Fruit fly (Drosophila melanogaster): ENCODE results near the gene Eip75B.
A peak's percentile ranks its signal among the peaks of the same experiment; 100 is the strongest.

dm6 chr3L:17904593-17904992 is 159.9 kb downstream of the Eip75B start:
- no peak for TF ChIP-seq cnc (optimal IDR thresholded peaks at IDR 0.05)
- TF ChIP-seq CG7101 (tag; optimal IDR thresholded peaks at IDR 0.05), result no peak
- TF ChIP-seq CG5204 (GFP tag; optimal IDR thresholded peaks at IDR 0.05), result no peak
- no peak for TF ChIP-seq Mnt (GFP tag; optimal IDR thresholded peaks at IDR 0.05)
- TF ChIP-seq CG12768 (GFP tag; optimal IDR thresholded peaks at IDR 0.05), result no peak
- no peak for TF ChIP-seq cic (GFP tag; optimal IDR thresholded peaks at IDR 0.05)
- TF ChIP-seq toe (GFP tag; optimal IDR thresholded peaks at IDR 0.05), result no peak
- TF ChIP-seq pad (GFP tag; optimal IDR thresholded peaks at IDR 0.05), result no peak
- no peak for TF ChIP-seq ovo (GFP tag; optimal IDR thresholded peaks at IDR 0.05)
- peak; percentile 27 for TF ChIP-seq Crg-1 (GFP tag; optimal IDR thresholded peaks at IDR 0.05)
- no peak for TF ChIP-seq kay (GFP tag; ENCODE audit: borderline replicate concordance)
- TF ChIP-seq CG33017 (tag; optimal IDR thresholded peaks at IDR 0.05), result no peak
- no peak for TF ChIP-seq CG1620 (GFP tag; optimal IDR thresholded peaks at IDR 0.05)
- TF ChIP-seq tj (GFP tag; optimal IDR thresholded peaks at IDR 0.05), result no peak

Measured in whole organism, adult.